Worm (Caenorhabditis elegans): Measurements from ENCODE around the gene ZK1321.1.

ZK1321.1 gene

ce11 chrII:9800251-9800650 lies 46.4 kb downstream of the ZK1321.1 start, which contains the start of gene cyp-13A5:
TSS of gene cyp-13A5 (minus strand) at chrII:9800362.
- TF ChIP-seq Y22D7AL.16 (tag; optimal IDR thresholded peaks at IDR 0.05): no peak
- no peak for TF ChIP-seq gmeb-2 (tag; optimal IDR thresholded peaks at IDR 0.05)
- no peak for TF ChIP-seq dmd-4 (tag; optimal IDR thresholded peaks at IDR 0.05; ENCODE audit: borderline replicate concordance)
- no peak for TF ChIP-seq fax-1 (tag; optimal IDR thresholded peaks at IDR 0.05)
- TF ChIP-seq ceh-14 (tag; optimal IDR thresholded peaks at IDR 0.05): no peak
- no peak for TF ChIP-seq dve-1 (tag; optimal IDR thresholded peaks at IDR 0.05)
- TF ChIP-seq unc-86 (tag; optimal IDR thresholded peaks at IDR 0.05): no peak
- no peak for TF ChIP-seq hlh-13 (GFP tag; optimal IDR thresholded peaks at IDR 0.05)
- no peak for TF ChIP-seq nfya-1 (tag; optimal IDR thresholded peaks at IDR 0.05)
- TF ChIP-seq ceh-31 (tag; optimal IDR thresholded peaks at IDR 0.05): no peak
- TF ChIP-seq unc-55 (GFP tag; optimal IDR thresholded peaks at IDR 0.05): no peak
- no peak for TF ChIP-seq sdc-2 (tag; optimal IDR thresholded peaks at IDR 0.05)
- TF ChIP-seq nhr-232 (tag; optimal IDR thresholded peaks at IDR 0.05): no peak
- no peak for TF ChIP-seq pag-3 (tag; optimal IDR thresholded peaks at IDR 0.05; ENCODE audit: borderline replicate concordance)
- no peak for TF ChIP-seq K02D7.2 (tag; optimal IDR thresholded peaks at IDR 0.05)
- TF ChIP-seq rnt-1 (tag; optimal IDR thresholded peaks at IDR 0.05): no peak
- no peak for TF ChIP-seq zip-5 (tag; optimal IDR thresholded peaks at IDR 0.05)
- TF ChIP-seq madf-2 (tag; optimal IDR thresholded peaks at IDR 0.05): no peak
- TF ChIP-seq pat-9 (tag; optimal IDR thresholded peaks at IDR 0.05): no peak

- TF ChIP-seq nfya-1 (tag; optimal IDR thresholded peaks at IDR 0.05) (no peak), pha-4 (tag; optimal IDR thresholded peaks at IDR 0.05) (no peak), pros-1 (tag; optimal IDR thresholded peaks at IDR 0.05) (no peak), hlh-8 (tag; optimal IDR thresholded peaks at IDR 0.05) (no peak), mec-3 (tag; optimal IDR thresholded peaks at IDR 0.05; ENCODE audit: borderline replicate concordance) (no peak), ceh-19 (GFP tag; optimal IDR thresholded peaks at IDR 0.05) (no peak), unc-3 (GFP tag; conservative IDR thresholded peaks at IDR 0.05) (no peak), unc-3 (tag; optimal IDR thresholded peaks at IDR 0.05) (no peak), elt-4 (tag; optimal IDR thresholded peaks at IDR 0.05) (no peak), odd-2 (tag; optimal IDR thresholded peaks at IDR 0.05) (no peak), T23F11.4 (GFP tag; optimal IDR thresholded peaks at IDR 0.05) (no peak), sox-2 (GFP tag; IDR thresholded peaks at IDR 0.05) (no peak), ttx-3 (tag; optimal IDR thresholded peaks at IDR 0.05) (no peak), ceh-34 (tag; optimal IDR thresholded peaks at IDR 0.05) (no peak), che-1 (tag; optimal IDR thresholded peaks at IDR 0.05) (no peak), ceh-22 (tag; optimal IDR thresholded peaks at IDR 0.05) (no peak), npax-4 (tag; optimal IDR thresholded peaks at IDR 0.05) (no peak), eyg-1 (tag; optimal IDR thresholded peaks at IDR 0.05) (no peak), F13H6.1 (tag; optimal IDR thresholded peaks at IDR 0.05) (no peak), ceh-30 (tag; optimal IDR thresholded peaks at IDR 0.05) (no peak)
Observed at ce11 chrII:9802642-9803041, 48.8 kb downstream of the ZK1321.1 start, which contains the start of gene cyp-13A6. TSS of gene cyp-13A6 (minus strand) at chrII:9802821.

ce11 chrII:9803320-9803719 lies 49.5 kb downstream of the ZK1321.1 start, which contains the start of gene cyp-13A7:
TSS of gene cyp-13A7 (plus strand) at chrII:9803620.
- TF ChIP-seq ceh-24 (tag; optimal IDR thresholded peaks at IDR 0.05): no peak
- no peak for TF ChIP-seq C08G9.2 (tag; optimal IDR thresholded peaks at IDR 0.05)
- TF ChIP-seq fkh-6 (tag; optimal IDR thresholded peaks at IDR 0.05): no peak
- TF ChIP-seq eyg-1 (tag; optimal IDR thresholded peaks at IDR 0.05): no peak

Measured in whole organism, late embryonic.